Fruit fly (Drosophila melanogaster) S2 (cell line): ENCODE data around the gene CG42300.

Source experiments
- CG8478 ChIP-seq: fragments of >200 bp; optimal IDR thresholded peaks from 2 replicates; lab custom pipeline; 2018
- CTCF ChIP-seq, 2 experiments: fragments of >200 bp; optimal IDR thresholded peaks; 2 replicates each; lab custom pipeline; 2018

The CG42300 gene

dm6 chrX:15574384-15574783 is 18.5 kb upstream of the CG42300 start, which contains the start of gene CG9213:
CG9213 (minus strand) TSS chrX:15574535.
- no peak for TF ChIP-seq CTCF (optimal IDR thresholded peaks at IDR 0.05; lab: Kevin White, UChicago)
- no peak for TF ChIP-seq CG8478 (lab: Kevin White, UChicago)

DNA sequence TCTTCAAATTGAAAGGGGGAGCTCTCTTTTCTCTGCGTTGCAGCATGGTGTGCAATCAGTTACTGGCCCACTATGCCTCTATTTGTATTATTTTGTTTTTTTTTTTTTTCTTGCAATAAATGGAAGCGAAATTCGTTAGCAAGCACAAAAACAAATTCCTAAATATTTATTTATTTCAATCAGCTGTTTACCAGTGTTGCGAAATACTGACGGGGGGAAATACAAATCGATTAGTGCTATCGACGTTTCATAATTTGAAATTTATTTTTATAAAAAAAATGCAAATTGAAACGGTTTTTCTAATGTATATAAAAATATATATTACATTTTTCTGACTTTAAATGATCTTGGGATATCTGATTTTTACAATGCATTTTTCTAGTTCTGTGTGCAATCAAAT is 16.1 kb upstream of the CG42300 start, which contains the start of gene CG15643:
CG15643 (minus strand) TSS at position 211 of the 400 bp plus-strand sequence.
- TF ChIP-seq CTCF (optimal IDR thresholded peaks at IDR 0.05; lab: Kevin White, UChicago) (no peak), CG8478 (lab: Kevin White, UChicago) (no peak)

- no peak for TF ChIP-seq CTCF (optimal IDR thresholded peaks at IDR 0.05; lab: Kevin White, UChicago)
- TF ChIP-seq CG8478 (lab: Kevin White, UChicago): no peak
These were observed 13.1 kb upstream of the CG42300 start, which contains the start of gene CG7860 for dm6 chrX:15568983-15569370. CG7860 (plus strand) TSS chrX:15568993.

DNA sequence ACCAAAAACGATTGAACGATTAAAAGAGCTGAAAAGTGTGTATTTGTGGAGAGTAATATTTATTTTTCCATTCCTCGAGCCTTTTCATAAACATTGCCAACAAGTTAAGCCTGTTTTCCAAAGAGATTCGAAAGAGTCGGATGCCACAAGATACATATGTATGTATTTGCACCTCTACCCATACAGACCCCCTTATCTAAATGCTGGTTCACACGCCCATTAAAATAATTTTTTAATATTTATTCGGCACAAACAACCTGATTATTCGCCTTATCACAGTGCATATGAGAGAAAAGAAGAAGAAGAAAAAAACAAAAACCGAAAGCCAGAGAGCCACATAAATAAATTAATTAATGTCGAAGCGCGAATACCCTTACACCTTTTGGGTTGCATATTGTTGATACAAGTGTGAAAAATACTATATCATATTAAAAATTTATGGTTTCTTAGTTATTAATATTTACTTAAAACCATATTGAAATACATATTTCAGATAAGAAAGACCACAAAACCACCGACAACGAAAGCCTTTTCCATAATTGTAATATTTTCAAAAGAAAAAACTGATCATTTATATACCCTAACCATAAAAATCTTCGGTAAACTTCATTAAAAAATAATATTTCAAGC is 12.6 kb upstream of the CG42300 start:
- no peak for TF ChIP-seq CTCF (optimal IDR thresholded peaks at IDR 0.05; lab: Kevin White, UChicago)
- TF ChIP-seq CG8478 (lab: Kevin White, UChicago): no peak

- no peak for TF ChIP-seq CTCF (optimal IDR thresholded peaks at IDR 0.05; lab: Kevin White, UChicago)
These were observed 1.6 kb downstream of the CG42300 start, which contains the start of gene Ac13E for dm6 chrX:15554256-15554678. Ac13E (minus strand) TSS chrX:15554278.

- no peak for TF ChIP-seq CG8478 (lab: Kevin White, UChicago)
- TF ChIP-seq CTCF (optimal IDR thresholded peaks at IDR 0.05; lab: Kevin White, UChicago): no peak
These were observed 3.4 kb downstream of the CG42300 start for dm6 chrX:15552472-15552888.

dm6 chrX:15549055-15549454 is 6.8 kb downstream of the CG42300 start:
- TF ChIP-seq CG8478 (lab: Kevin White, UChicago) (no peak), CTCF (optimal IDR thresholded peaks at IDR 0.05; lab: Kevin White, UChicago) (no peak)

DNA sequence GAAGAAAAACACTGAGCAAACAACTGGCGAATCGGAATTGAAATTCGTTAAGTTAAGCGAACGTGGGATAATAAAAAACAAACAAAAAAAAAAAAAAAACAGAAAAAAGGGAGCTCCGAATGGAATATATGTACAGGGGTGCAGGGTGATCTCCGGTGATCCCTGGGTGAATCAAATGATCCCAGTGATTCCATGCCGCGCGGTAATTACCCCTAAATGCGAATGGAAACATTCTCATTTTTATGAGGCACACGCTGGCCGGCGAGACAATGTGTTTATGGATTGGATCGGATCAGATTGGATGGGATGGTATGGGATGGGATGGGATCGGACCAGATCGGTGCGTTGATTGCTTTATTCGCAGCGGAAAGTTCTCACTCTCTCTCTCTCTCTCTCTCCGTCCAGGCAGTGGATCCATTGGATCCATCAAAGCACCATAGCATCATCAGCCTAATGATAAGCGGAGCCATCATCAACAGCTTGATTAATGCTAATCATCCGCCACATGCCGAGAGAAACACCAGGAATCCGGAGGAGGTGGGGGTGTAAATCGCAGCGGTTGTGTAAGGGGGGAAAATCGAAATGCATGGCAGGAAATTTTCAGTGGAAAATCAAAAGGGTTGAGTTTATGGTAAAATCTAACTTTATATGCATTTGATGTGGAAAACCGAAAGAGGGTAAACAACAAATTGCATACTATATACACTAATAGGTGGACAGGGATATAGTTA is 10.2 kb downstream of the CG42300 start:
- TF ChIP-seq CG8478 (lab: Kevin White, UChicago) (no peak), CTCF (optimal IDR thresholded peaks at IDR 0.05; lab: Kevin White, UChicago) (no peak)

- TF ChIP-seq CG8478 (lab: Kevin White, UChicago) (no peak), CTCF (optimal IDR thresholded peaks at IDR 0.05; lab: Kevin White, UChicago) (no peak)
These were observed 12.3 kb downstream of the CG42300 start for dm6 chrX:15543479-15544044.

DNA sequence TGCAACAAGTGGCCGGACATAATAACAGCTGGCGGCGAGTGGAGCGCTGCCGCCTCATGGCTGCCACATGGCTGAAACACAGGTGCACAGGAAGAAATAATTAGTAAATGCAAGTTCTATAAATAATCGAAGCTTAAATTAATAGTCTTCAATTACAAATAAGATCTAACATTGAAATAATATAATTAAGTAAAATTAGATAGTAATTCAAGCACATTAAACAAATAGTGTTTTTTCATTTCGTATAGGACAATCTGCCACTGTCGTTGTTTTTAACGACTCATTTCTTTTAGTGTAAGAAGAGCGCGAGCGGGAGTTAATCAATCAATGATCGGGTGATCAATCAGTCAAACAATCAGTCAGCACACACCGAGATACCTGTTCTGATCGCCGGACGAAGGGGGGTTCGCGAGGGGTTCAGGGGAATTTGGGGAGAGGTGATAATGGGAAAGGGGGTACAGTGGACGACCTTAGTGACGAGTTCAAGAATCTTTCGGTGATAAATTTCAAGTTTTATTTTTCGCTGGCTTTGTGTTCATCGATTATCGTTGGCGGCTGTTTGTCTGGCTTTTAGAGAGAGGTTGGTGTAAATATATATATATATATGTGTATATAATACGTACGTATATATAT is 15.9 kb downstream of the CG42300 start:
- no peak for TF ChIP-seq CG8478 (lab: Kevin White, UChicago)
- TF ChIP-seq CTCF (optimal IDR thresholded peaks at IDR 0.05; lab: Kevin White, UChicago): no peak

dm6 chrX:15532062-15532461 is 23.8 kb downstream of the CG42300 start:
- TF ChIP-seq CG8478 (lab: Kevin White, UChicago) (no peak), CTCF (optimal IDR thresholded peaks at IDR 0.05; lab: Kevin White, UChicago) (no peak)

DNA sequence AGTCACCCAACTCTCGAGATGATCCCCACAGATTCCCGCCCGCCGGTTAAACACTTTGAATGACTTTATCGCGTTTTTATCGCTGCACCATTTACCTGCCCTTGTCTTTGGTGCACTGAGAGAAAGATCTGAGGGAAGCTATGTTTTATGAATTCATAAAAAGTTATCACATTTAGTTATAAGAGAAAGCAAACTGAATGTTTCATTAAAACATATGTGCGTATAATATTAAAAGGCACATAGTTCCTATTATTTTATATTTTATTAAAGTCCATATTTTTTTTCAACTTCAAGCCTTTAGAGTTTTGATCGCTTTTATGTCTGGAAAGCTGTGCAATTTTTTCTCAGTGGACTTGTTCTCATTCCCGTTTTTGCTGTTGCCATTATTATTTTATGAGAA is 25.5 kb downstream of the CG42300 start:
- TF ChIP-seq CTCF (optimal IDR thresholded peaks at IDR 0.05; lab: Kevin White, UChicago): no peak
- no peak for TF ChIP-seq CG8478 (lab: Kevin White, UChicago)

DNA sequence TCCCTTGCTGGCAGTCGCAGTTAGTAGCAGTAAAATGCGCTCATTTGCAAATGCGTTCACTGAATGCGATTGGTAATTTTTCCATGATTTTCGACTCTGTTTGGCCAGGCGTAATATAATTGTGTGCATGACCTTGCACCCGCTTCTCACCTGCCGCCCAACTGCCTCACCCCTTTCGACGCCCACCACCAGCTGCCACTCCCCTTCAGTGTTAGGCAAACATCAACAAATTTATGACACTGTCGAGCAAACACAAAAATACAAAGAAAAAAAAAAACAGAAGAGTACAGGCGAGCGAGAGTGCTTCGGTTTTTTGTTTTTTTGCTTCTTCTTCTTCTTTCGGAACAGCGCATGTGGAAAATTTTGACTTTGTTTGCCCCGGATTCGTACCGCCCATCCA is 25.9 kb downstream of the CG42300 start:
- TF ChIP-seq CTCF (optimal IDR thresholded peaks at IDR 0.05; lab: Kevin White, UChicago) (no peak), CG8478 (lab: Kevin White, UChicago) (no peak)

- TF ChIP-seq CTCF (optimal IDR thresholded peaks at IDR 0.05; lab: Kevin White, UChicago): no peak
- no peak for TF ChIP-seq CG8478 (lab: Kevin White, UChicago)
These were observed 26.6 kb downstream of the CG42300 start for dm6 chrX:15529197-15529596.
